Worm (Caenorhabditis elegans): Measurements from ENCODE around the gene Y49E10.4.
A peak's percentile ranks its signal among the peaks of the same experiment; 100 is the strongest.

Y49E10.4 gene

DNA sequence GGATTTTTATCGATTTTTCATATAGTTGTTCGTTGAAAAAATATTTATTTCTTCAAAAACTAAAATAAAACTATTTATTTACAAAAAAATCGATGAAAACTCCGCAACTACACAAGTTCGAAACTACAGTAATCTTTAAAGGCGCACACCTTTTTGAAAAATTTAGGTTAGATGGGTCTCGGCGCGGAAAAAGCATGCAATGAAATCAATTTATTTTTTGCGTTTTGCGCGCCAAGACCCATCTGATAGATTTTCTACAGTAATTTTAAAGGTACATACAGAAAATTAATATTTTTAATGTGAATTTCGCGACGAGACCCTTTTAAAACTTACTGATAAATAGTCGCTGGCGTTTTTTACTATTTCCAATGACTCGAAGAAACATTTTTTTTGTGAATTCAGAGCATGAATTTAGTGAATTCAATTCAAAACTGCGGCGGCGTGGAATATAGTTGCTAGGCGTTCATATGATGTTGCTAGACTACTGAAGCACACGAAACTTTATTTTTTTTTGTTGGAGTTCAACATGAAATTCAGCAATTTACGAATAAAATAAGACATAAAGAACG lies 16.5 kb downstream of the Y49E10.4 start, which contains the start of gene Y75B8A.33 (continued):
- TF ChIP-seq xnd-1 (tag; optimal IDR thresholded peaks at IDR 0.05) (peak; percentile 78), F55B11.4 (tag; optimal IDR thresholded peaks at IDR 0.05; ENCODE audit: borderline replicate concordance, insufficient read depth) (no peak), mxl-1 (tag; optimal IDR thresholded peaks at IDR 0.05) (no peak), B0019.2 (GFP tag; conservative IDR thresholded peaks at IDR 0.05) (0 out of 2 replicates have a peak, but pooled peaks have one; percentile 17)

DNA sequence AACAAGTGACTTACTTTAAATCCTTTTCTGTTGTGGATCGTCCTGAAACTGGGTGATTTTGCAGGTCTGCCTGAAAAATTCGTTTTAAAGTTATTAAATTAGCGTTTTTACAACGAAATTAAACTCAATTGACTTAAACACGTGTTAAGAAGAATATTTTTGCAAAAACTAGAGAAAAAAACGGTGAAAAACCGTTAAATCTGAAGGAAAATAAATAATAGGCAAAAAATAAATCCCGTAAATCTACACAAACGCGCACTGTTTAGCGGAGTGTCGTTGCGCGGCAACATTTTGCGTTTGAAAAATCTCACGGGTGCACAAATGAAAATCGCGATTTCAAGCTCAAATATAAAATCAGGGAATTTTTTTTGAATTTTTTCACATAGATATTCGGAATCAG lies 20.1 kb downstream of the Y49E10.4 start:
- peak; percentile 74 for TF ChIP-seq attf-3 (GFP tag; conservative IDR thresholded peaks at IDR 0.05)

DNA sequence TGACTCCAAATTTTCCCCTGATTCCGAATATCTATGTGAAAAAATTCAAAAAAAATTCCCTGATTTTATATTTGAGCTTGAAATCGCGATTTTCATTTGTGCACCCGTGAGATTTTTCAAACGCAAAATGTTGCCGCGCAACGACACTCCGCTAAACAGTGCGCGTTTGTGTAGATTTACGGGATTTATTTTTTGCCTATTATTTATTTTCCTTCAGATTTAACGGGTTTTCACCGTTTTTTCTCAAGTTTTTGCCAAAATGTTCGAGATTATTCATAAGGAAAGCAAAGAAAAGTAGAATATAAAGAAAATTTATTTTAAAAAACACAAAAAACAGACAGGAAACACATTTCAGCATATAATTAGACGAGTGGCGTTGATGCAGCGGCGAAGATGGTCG lies 20.7 kb downstream of the Y49E10.4 start:
- TF ChIP-seq attf-3 (GFP tag; conservative IDR thresholded peaks at IDR 0.05) = peak; percentile 76

DNA sequence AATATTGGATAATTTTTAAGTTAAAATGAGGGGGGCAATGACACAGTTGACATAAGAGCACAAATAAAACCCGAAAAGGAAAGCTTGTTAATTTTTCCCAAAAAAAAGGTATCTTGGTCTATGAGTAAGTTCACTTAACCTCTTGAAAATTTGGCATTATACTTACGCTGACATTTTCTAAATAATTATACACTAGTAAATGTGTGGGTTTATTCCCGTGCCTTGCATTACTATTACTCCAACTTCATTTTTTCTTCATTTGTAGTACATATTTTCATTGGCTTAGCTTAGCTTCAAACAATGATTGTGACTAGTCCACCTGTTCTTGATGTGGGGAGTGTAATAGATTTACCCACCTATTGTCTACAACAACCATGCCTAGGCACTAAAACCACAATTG lies 24.3 kb downstream of the Y49E10.4 start, which contains the start of gene Y75B8A.34:
Y75B8A.34 (plus strand) TSS at position 301 of the 400 bp plus-strand sequence.
- no peak for TF ChIP-seq lir-1 (GFP tag; conservative IDR thresholded peaks at IDR 0.05)
- no peak for TF ChIP-seq egrh-3 (GFP tag; IDR thresholded peaks at IDR 0.05)
- TF ChIP-seq pha-4 (tag; optimal IDR thresholded peaks at IDR 0.05) = no peak
- TF ChIP-seq ceh-100 (GFP tag; IDR thresholded peaks at IDR 0.05) = no peak

DNA sequence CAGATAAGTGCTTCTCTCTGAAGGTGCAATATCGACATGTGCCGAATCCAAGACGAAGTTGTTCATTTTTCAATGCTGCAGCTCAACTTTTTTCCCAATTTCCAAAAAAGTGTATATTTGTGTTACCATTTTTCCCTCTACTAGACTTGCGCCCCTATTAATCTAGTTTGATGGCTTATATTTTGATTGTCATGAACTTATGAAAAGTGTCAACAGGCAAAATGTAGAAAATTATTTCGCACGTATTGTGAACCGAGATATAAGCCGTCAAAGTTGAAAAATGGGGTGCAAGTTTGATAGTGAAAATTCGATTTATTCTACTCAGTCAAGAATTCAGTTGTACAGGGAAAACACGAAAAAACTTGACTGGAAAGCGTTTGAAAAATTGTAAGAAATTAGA lies 25.1 kb downstream of the Y49E10.4 start, which contains the start of gene Y75B8A.32:
Y75B8A.32 (minus strand) TSS at position 101 of the 400 bp plus-strand sequence.
- no peak for TF ChIP-seq nhr-90 (tag; optimal IDR thresholded peaks at IDR 0.05)

DNA sequence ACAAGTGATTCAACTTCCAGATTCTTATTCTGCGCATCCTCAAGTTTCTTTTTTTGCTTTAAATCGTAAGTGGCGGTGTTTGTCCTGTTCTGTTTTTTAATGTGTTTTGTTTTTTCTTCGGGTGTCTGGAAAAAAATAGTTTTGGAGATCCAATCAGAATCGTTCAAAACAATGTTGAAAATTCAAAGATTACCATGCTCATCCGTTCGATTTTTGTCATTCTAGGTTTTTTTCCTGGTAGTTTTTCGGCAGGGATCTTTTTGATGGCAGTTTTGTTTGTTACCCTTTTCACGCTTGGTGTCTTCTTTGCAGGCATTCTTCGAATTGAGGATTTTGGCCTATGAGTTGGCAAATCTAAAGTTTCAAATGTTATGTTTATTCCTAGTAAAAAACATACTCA lies 27.0 kb downstream of the Y49E10.4 start:
- no peak for TF ChIP-seq K11D2.4 (GFP tag; IDR thresholded peaks at IDR 0.05)
- no peak for TF ChIP-seq C06A6.2 (GFP tag; conservative IDR thresholded peaks at IDR 0.05)
- TF ChIP-seq egrh-3 (GFP tag; IDR thresholded peaks at IDR 0.05) = no peak
- no peak for TF ChIP-seq somi-1 (GFP tag; optimal IDR thresholded peaks at IDR 0.05)
- TF ChIP-seq cebp-2 (GFP tag; IDR thresholded peaks at IDR 0.05) = no peak
- no peak for TF ChIP-seq hrde-1 (tag; optimal IDR thresholded peaks at IDR 0.05; ENCODE audit: borderline replicate concordance)
- no peak for TF ChIP-seq sea-2 (GFP tag; IDR thresholded peaks at IDR 0.05)
- TF ChIP-seq tlf-1 (GFP tag; optimal IDR thresholded peaks at IDR 0.05) = no peak
- no peak for TF ChIP-seq Y79H2A.3 (GFP tag; conservative IDR thresholded peaks at IDR 0.05)
- no peak for TF ChIP-seq fkh-3 (tag; optimal IDR thresholded peaks at IDR 0.05)
- no peak for TF ChIP-seq B0261.1 (tag; optimal IDR thresholded peaks at IDR 0.05)

DNA sequence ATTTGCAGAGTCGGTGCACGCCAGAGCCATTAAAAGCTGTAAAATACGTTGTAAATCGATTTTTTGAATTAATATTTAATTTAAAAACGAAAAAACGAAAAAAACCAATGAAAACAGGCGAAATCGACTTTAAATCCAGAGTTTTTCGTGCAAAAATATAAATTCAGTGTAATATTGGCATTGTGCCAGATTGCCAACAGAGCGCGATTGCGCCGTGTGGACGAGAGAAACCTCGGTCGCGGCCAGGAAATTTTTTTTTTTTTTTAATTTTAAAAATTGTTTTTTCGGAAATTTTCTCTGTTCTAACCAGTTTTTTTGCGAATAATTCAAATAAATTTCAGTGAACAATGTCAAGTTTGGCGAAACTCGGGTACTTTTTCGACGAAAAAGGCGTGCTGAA lies 32.3 kb downstream of the Y49E10.4 start, which contains the start of the genes pph-4.1 and Y75B8A.31:
pph-4.1 (minus strand) TSS at position 36 of the 400 bp plus-strand sequence.
Y75B8A.31 (plus strand) TSS at position 342 of the 400 bp plus-strand sequence.
- TF ChIP-seq ztf-28 (GFP tag; IDR thresholded peaks at IDR 0.05) (peak; percentile 74; the same call in 1 of the 2 replicates), athp-1 (tag; optimal IDR thresholded peaks at IDR 0.05) (peak; percentile 19), nfya-2 (GFP tag; IDR thresholded peaks at IDR 0.05) (no peak), nhr-120 (GFP tag; IDR thresholded peaks at IDR 0.05) (no peak), F49E8.2 (tag; optimal IDR thresholded peaks at IDR 0.05; ENCODE audit: insufficient read depth) (no peak), ztf-25 (GFP tag; IDR thresholded peaks at IDR 0.05) (no peak), F10E7.11 (tag; optimal IDR thresholded peaks at IDR 0.05) (no peak), lin-35 (GFP tag; optimal IDR thresholded peaks at IDR 0.05) (peak in 1 of 3 experiments; percentile 30), dox-1 (GFP tag; IDR thresholded peaks at IDR 0.05) (peak; percentile 93), ztf-26 (tag; optimal IDR thresholded peaks at IDR 0.05) (peak; percentile 42), repo-1 (tag; optimal IDR thresholded peaks at IDR 0.05) (no peak), B0261.1 (tag; optimal IDR thresholded peaks at IDR 0.05) (no peak), C17E4.6 (GFP tag; IDR thresholded peaks at IDR 0.05) (no peak), madf-3 (GFP tag; IDR thresholded peaks at IDR 0.05) (peak; percentile 63; the same call in 1 of the 2 replicates), B0035.1 (tag; optimal IDR thresholded peaks at IDR 0.05) (no peak), bed-2 (GFP tag; IDR thresholded peaks at IDR 0.05) (no peak), K11D2.4 (GFP tag; IDR thresholded peaks at IDR 0.05) (peak; percentile 85), die-1 (tag; optimal IDR thresholded peaks at IDR 0.05) (no peak), F55B11.4 (tag; optimal IDR thresholded peaks at IDR 0.05; ENCODE audit: borderline replicate concordance, insufficient read depth) (no peak), nhr-90 (tag; optimal IDR thresholded peaks at IDR 0.05) (no peak), ztf-3 (GFP tag; optimal IDR thresholded peaks at IDR 0.05) (no peak)
